Fruit fly (Drosophila melanogaster): ENCODE data around the gene CG32756.
A peak's percentile ranks its signal among the peaks of the same experiment; 100 is the strongest.

The CG32756 gene

DNA sequence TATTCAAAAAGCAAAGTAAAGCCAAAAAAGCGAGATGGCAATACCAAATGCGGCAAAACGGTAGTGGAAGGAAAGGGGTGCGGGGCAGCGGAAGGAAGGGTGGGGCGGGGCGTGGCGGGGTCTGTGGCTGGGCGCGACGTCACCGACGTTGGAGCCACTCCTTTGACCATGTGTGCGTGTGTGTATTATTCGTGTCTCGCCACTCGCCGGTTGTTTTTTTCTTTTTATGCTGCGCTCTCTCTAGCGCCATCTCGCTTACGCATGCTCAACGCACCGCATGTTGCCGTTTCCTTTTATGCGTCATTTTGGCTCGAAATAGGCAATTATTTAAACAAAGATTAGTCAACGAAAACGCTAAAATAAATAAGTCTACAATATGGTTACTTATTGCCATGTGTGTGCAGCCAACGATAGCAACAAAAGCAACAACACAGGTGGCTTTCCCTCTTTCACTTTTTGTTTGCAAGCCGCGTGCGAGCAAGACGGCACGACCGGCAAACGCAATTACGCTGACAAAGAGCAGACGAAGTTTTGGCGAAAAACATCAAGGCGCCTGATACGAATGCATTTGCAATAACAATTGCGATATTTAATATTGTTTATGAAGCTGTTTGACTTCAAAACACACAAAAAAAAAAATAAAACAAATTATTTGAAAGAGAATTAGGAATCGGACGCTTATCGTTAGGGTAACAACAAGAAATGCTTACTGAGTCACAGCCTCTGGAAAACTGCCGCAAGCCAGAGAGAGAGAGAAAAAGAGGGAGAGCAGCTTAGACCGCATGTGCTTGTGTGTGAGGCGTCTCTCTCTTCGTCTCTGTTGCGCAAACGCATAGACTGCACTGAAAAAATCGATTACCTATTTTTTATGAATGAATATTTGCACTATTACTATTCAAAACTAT lies 46.0 kb upstream of the CG32756 start (continued):
- TF ChIP-seq CG10209 (GFP tag; optimal IDR thresholded peaks at IDR 0.05) = no peak
- TF ChIP-seq CG10366 (GFP tag; IDR thresholded peaks at IDR 0.05) = no peak
- no peak for TF ChIP-seq CG16863 (GFP tag; optimal IDR thresholded peaks at IDR 0.05)
- no peak for TF ChIP-seq zen2 (GFP tag; IDR thresholded peaks at IDR 0.05; ENCODE audit: partially characterized antibody)
- TF ChIP-seq CG18764 (GFP tag; optimal IDR thresholded peaks at IDR 0.05) = no peak
- TF ChIP-seq lilli (GFP tag; optimal IDR thresholded peaks at IDR 0.05) = no peak
- peak; percentile 92 for TF ChIP-seq corto (GFP tag; optimal IDR thresholded peaks at IDR 0.05)
- TF ChIP-seq CG2202 (tag; optimal IDR thresholded peaks at IDR 0.05) = no peak
- TF ChIP-seq bab2 (GFP tag; optimal IDR thresholded peaks at IDR 0.05) = no peak
- peak; percentile 54 for TF ChIP-seq ewg (GFP tag; optimal IDR thresholded peaks at IDR 0.05)
- TF ChIP-seq CG31388 (GFP tag; optimal IDR thresholded peaks at IDR 0.05) = no peak
- peak; percentile 34 for TF ChIP-seq CG15514 (GFP tag; optimal IDR thresholded peaks at IDR 0.05)
- peak; percentile 22 for TF ChIP-seq Nf-YB (GFP tag; optimal IDR thresholded peaks at IDR 0.05)
- no peak for TF ChIP-seq CG17385 (GFP tag; optimal IDR thresholded peaks at IDR 0.05)
- no peak for TF ChIP-seq CG7745 (tag; optimal IDR thresholded peaks at IDR 0.05)
- TF ChIP-seq otp (GFP tag; IDR thresholded peaks at IDR 0.05) = 0 out of 3 replicates have a peak, but pooled peaks have one; percentile 63
- no peak for TF ChIP-seq al (GFP tag; IDR thresholded peaks at IDR 0.05)
- no peak for TF ChIP-seq lov (optimal IDR thresholded peaks at IDR 0.05)
- TF ChIP-seq lov (GFP tag; IDR thresholded peaks at IDR 0.05) = no peak
- TF ChIP-seq B-H2 (GFP tag; optimal IDR thresholded peaks at IDR 0.05) = peak; percentile 8
- no peak for TF ChIP-seq Dll (GFP tag; IDR thresholded peaks at IDR 0.05; ENCODE audit: partially characterized antibody)
- no peak for TF ChIP-seq CG4730 (GFP tag; IDR thresholded peaks at IDR 0.05)
- TF ChIP-seq Fer3 (tag; optimal IDR thresholded peaks at IDR 0.05) = no peak
- TF ChIP-seq chif (GFP tag; optimal IDR thresholded peaks at IDR 0.05) = no peak
- TF ChIP-seq Myb (GFP tag; optimal IDR thresholded peaks at IDR 0.05) = no peak
- no peak for TF ChIP-seq trem (tag; optimal IDR thresholded peaks at IDR 0.05)
- TF ChIP-seq CG32772 (GFP tag; IDR thresholded peaks at IDR 0.05) = peak; percentile 73
- TF ChIP-seq CG42726 (GFP tag; IDR thresholded peaks at IDR 0.05; ENCODE audit: partially characterized antibody) = peak; percentile 44; the same call in 1 of the 2 replicates
- no peak for TF ChIP-seq Ptx1 (GFP tag; IDR thresholded peaks at IDR 0.05)
- TF ChIP-seq CG11723 (GFP tag; optimal IDR thresholded peaks at IDR 0.05) = no peak
- TF ChIP-seq sens-2 (GFP tag; IDR thresholded peaks at IDR 0.05) = no peak
- TF ChIP-seq Six4 (GFP tag; optimal IDR thresholded peaks at IDR 0.05) = no peak
- TF ChIP-seq CG7357 (GFP tag; IDR thresholded peaks at IDR 0.05) = no peak
- no peak for TF ChIP-seq CG11085 (GFP tag; IDR thresholded peaks at IDR 0.05)
- peak; percentile 59 for TF ChIP-seq kah (GFP tag; optimal IDR thresholded peaks at IDR 0.05)
- no peak for TF ChIP-seq CG2129 (GFP tag; IDR thresholded peaks at IDR 0.05; ENCODE audit: partially characterized antibody)
- peak in 1 of 2 experiments; percentile 12 for TF ChIP-seq insv (GFP tag; optimal IDR thresholded peaks at IDR 0.05)
- TF ChIP-seq CG12219 (GFP tag; optimal IDR thresholded peaks at IDR 0.05) = no peak
- TF ChIP-seq CG4404 (GFP tag; IDR thresholded peaks at IDR 0.05) = no peak
- TF ChIP-seq Doc3 (GFP tag; IDR thresholded peaks at IDR 0.05; ENCODE audit: partially characterized antibody) = no peak
- no peak for TF ChIP-seq CG2199 (GFP tag; IDR thresholded peaks at IDR 0.05)
- peak; percentile 6; the same call in 1 of the 2 replicates for TF ChIP-seq CG32532 (GFP tag; IDR thresholded peaks at IDR 0.05)
- TF ChIP-seq gcm2 (GFP tag; optimal IDR thresholded peaks at IDR 0.05) = no peak
- peak; percentile 68 for TF ChIP-seq CG13894 (tag; optimal IDR thresholded peaks at IDR 0.05)
- no peak for TF ChIP-seq ttk (GFP tag; IDR thresholded peaks at IDR 0.05)
- 0 out of 3 replicates have a peak, but pooled peaks have one; percentile 37 for TF ChIP-seq vnd (GFP tag; IDR thresholded peaks at IDR 0.05; ENCODE audit: partially characterized antibody)
- TF ChIP-seq Blimp-1 (GFP tag; optimal IDR thresholded peaks at IDR 0.05) = peak; percentile 27
- TF ChIP-seq hkb (optimal IDR thresholded peaks at IDR 0.05) = no peak
- TF ChIP-seq hkb (GFP tag; IDR thresholded peaks at IDR 0.05) = 0 out of 2 replicates have a peak, but pooled peaks have one; percentile 14
